Fruit fly (Drosophila melanogaster) whole organism, embryonic: ENCODE data around the gene CG13032.
A peak's percentile ranks its signal among the peaks of the same experiment; 100 is the strongest.

ENCODE experiments used
- Abd-B ChIP-seq: fragments of 200-800 bp; sonication (Bioruptor generic); optimal IDR thresholded peaks from 2 replicates; lab custom pipeline; 2018; ENCODE audit warnings: missing biosample characterization, mild to moderate bottlenecking, missing genetic modification characterization, moderate library complexity
- B-H1 ChIP-seq: fragments of 200-800 bp; sonication (Bioruptor generic); IDR thresholded peaks from 3 replicates; pipeline ENCODE4 v1.3.6; 2022; ENCODE audit warnings: missing biosample characterization, missing genetic modification characterization
- CG10147 ChIP-seq: fragments of 200-800 bp; sonication (Bioruptor generic); optimal IDR thresholded peaks from 2 replicates; lab custom pipeline; 2019; ENCODE audit warnings: missing biosample characterization, mild to moderate bottlenecking, missing genetic modification characterization, moderate library complexity
- CG10209 ChIP-seq: fragments of 200-800 bp; sonication (Bioruptor generic); optimal IDR thresholded peaks from 3 replicates; lab custom pipeline; 2017; ENCODE audit warnings: missing biosample characterization, mild to moderate bottlenecking, missing genetic modification characterization, missing genetic modification reagents
- CG10366 ChIP-seq: fragments of 200-800 bp; sonication (Bioruptor generic); IDR thresholded peaks from 2 replicates; pipeline ENCODE4 v1.3.6; 2022; ENCODE audit warnings: missing biosample characterization, missing genetic modification characterization
- CG11560 ChIP-seq: fragments of 200-800 bp; sonication (Bioruptor generic); IDR thresholded peaks from 3 replicates; pipeline ENCODE4 v1.3.6; 2022; ENCODE audit warnings: missing biosample characterization, missing genetic modification characterization
- CG12071 ChIP-seq: fragments of 200-800 bp; sonication (Bioruptor generic); optimal IDR thresholded peaks from 3 replicates; lab custom pipeline; 2018; ENCODE audit warnings: missing biosample characterization, mild to moderate bottlenecking, missing genetic modification characterization
- CG14050 ChIP-seq: fragments of 200-800 bp; sonication (Bioruptor generic); IDR thresholded peaks from 3 replicates; pipeline ENCODE4 v1.3.6; 2022; ENCODE audit warnings: missing biosample characterization, missing genetic modification characterization
- CG15696 ChIP-seq: fragments of 200-800 bp; sonication (Bioruptor generic); optimal IDR thresholded peaks from 2 replicates; lab custom pipeline; 2019; ENCODE audit warnings: missing biosample characterization, mild to moderate bottlenecking, missing genetic modification characterization, moderate library complexity
- CG17829 ChIP-seq: fragments of 200-800 bp; optimal IDR thresholded peaks from 2 replicates; lab custom pipeline; 2019; ENCODE audit warnings: missing biosample characterization, mild to moderate bottlenecking, missing genetic modification characterization, moderate library complexity
- CG1792 ChIP-seq: fragments of 200-800 bp; sonication (Bioruptor generic); optimal IDR thresholded peaks from 2 replicates; lab custom pipeline; 2016; ENCODE audit warnings: missing biosample characterization, missing genetic modification characterization
- CG2120 ChIP-seq: fragments of 200-800 bp; sonication (Bioruptor generic); optimal IDR thresholded peaks from 3 replicates; lab custom pipeline; 2016; ENCODE audit warnings: missing biosample characterization, missing genetic modification characterization
- CG4404 ChIP-seq: fragments of 200-800 bp; sonication (Bioruptor generic); IDR thresholded peaks from 2 replicates; pipeline ENCODE4 v1.3.6; 2022; ENCODE audit warnings: missing biosample characterization, missing genetic modification characterization
- CG6254 ChIP-seq: fragments of 200-800 bp; sonication (Bioruptor generic); optimal IDR thresholded peaks from 3 replicates; lab custom pipeline; 2017; ENCODE audit warnings: mild to moderate bottlenecking, missing biosample characterization, missing genetic modification reagents, missing genetic modification characterization
- CG6272 ChIP-seq: fragments of 200-800 bp; sonication (Bioruptor generic); IDR thresholded peaks from 2 replicates; pipeline ENCODE4 v1.3.6; 2022; ENCODE audit warnings: missing biosample characterization, missing genetic modification characterization
- CG6654 ChIP-seq: fragments of 200-800 bp; sonication (Bioruptor generic); optimal IDR thresholded peaks from 2 replicates; lab custom pipeline; 2017; ENCODE audit warnings: missing biosample characterization, mild to moderate bottlenecking, missing genetic modification characterization
- CG7745 ChIP-seq: fragments of 200-800 bp; sonication (Bioruptor generic); optimal IDR thresholded peaks from 2 replicates; lab custom pipeline; 2018; ENCODE audit warnings: missing biosample characterization, mild to moderate bottlenecking, missing genetic modification characterization, moderate library complexity
- CG7786 ChIP-seq: fragments of 200-800 bp; sonication (Bioruptor generic); optimal IDR thresholded peaks from 2 replicates; lab custom pipeline; 2016; ENCODE audit warnings: missing biosample characterization, missing genetic modification characterization
- Dbx ChIP-seq: fragments of 200-800 bp; sonication (Bioruptor generic); IDR thresholded peaks from 3 replicates; pipeline ENCODE4 v1.3.6; 2022; ENCODE audit warnings: missing biosample characterization, missing genetic modification characterization
- Dek ChIP-seq: fragments of 200-800 bp; sonication (Bioruptor generic); optimal IDR thresholded peaks from 3 replicates; lab custom pipeline; 2019; ENCODE audit warnings: missing biosample characterization, mild to moderate bottlenecking, missing genetic modification characterization, moderate library complexity
- Dp ChIP-seq: fragments of 200-800 bp; sonication (Bioruptor generic); optimal IDR thresholded peaks from 2 replicates; lab custom pipeline; 2018; ENCODE audit warnings: missing biosample characterization, mild to moderate bottlenecking, missing genetic modification characterization, moderate library complexity
- E2f2 ChIP-seq: fragments of 200-800 bp; sonication (Bioruptor generic); IDR thresholded peaks from 2 replicates; pipeline ENCODE4 v1.3.6; 2022; ENCODE audit warnings: missing biosample characterization, missing genetic modification characterization
- Ets97D ChIP-seq: fragments of 200-800 bp; sonication (Bioruptor generic); optimal IDR thresholded peaks from 3 replicates; lab custom pipeline; 2016; ENCODE audit warnings: missing biosample characterization, missing genetic modification characterization
- Fer3 ChIP-seq: fragments of 200-800 bp; sonication (Bioruptor generic); optimal IDR thresholded peaks from 2 replicates; lab custom pipeline; 2018; ENCODE audit warnings: missing biosample characterization, mild to moderate bottlenecking, missing genetic modification characterization, moderate library complexity
- Hand ChIP-seq: fragments of 200-800 bp; sonication (Bioruptor generic); optimal IDR thresholded peaks from 2 replicates; lab custom pipeline; 2017; ENCODE audit warnings: mild to moderate bottlenecking, missing biosample characterization, missing genetic modification reagents, missing genetic modification characterization
- Hmr ChIP-seq: fragments of 200-800 bp; sonication (Bioruptor generic); optimal IDR thresholded peaks from 3 replicates; lab custom pipeline; 2017; ENCODE audit warnings: mild to moderate bottlenecking, missing biosample characterization, missing genetic modification reagents, missing genetic modification characterization
- MESR4 ChIP-seq: fragments of 200-800 bp; sonication (Bioruptor generic); optimal IDR thresholded peaks from 2 replicates; lab custom pipeline; 2018; ENCODE audit warnings: missing biosample characterization, mild to moderate bottlenecking, missing genetic modification characterization, moderate library complexity
- Meics ChIP-seq: fragments of 200-800 bp; sonication (Bioruptor generic); optimal IDR thresholded peaks from 2 replicates; lab custom pipeline; 2017; ENCODE audit warnings: missing biosample characterization, mild to moderate bottlenecking, missing genetic modification characterization
- Mes4 ChIP-seq: fragments of 200-800 bp; sonication (Bioruptor generic); optimal IDR thresholded peaks from 2 replicates; lab custom pipeline; 2016; ENCODE audit warnings: missing biosample characterization, missing genetic modification characterization
- Optix ChIP-seq: fragments of 200-800 bp; sonication (Bioruptor generic); IDR thresholded peaks from 3 replicates; pipeline ENCODE4 v1.3.6; 2022; ENCODE audit warnings: missing biosample characterization, missing genetic modification characterization
- Ravus ChIP-seq: fragments of 200-800 bp; sonication (Bioruptor generic); IDR thresholded peaks from 2 replicates; pipeline ENCODE4 v1.3.6; 2022; ENCODE audit warnings: missing biosample characterization, missing genetic modification characterization
- Ssrp ChIP-seq: fragments of 200-800 bp; sonication (Bioruptor generic); optimal IDR thresholded peaks from 2 replicates; lab custom pipeline; 2018; ENCODE audit warnings: missing biosample characterization, mild to moderate bottlenecking, missing genetic modification characterization, moderate library complexity
- amos ChIP-seq: fragments of 200-800 bp; sonication (Bioruptor generic); IDR thresholded peaks from 2 replicates; pipeline ENCODE4 v1.3.6; 2022; ENCODE audit warnings: missing biosample characterization, missing genetic modification characterization; ENCODE audit not compliant: partially characterized antibody
- bigmax ChIP-seq: fragments of 200-800 bp; sonication (Bioruptor generic); optimal IDR thresholded peaks from 2 replicates; lab custom pipeline; 2018; ENCODE audit warnings: missing biosample characterization, mild to moderate bottlenecking, missing genetic modification characterization
- chinmo ChIP-seq: fragments of 200-800 bp; sonication (Bioruptor generic); IDR thresholded peaks from 4 replicates; pipeline ENCODE4 v1.3.6; 2022; ENCODE audit warnings: missing biosample characterization, missing genetic modification characterization; ENCODE audit not compliant: partially characterized antibody
- dysf ChIP-seq: fragments of 200-800 bp; sonication (Bioruptor generic); IDR thresholded peaks from 3 replicates; pipeline ENCODE4 v1.3.6; 2022; ENCODE audit warnings: missing biosample characterization, missing genetic modification characterization
- eyg ChIP-seq: fragments of 200-800 bp; sonication (Bioruptor generic); optimal IDR thresholded peaks from 3 replicates; lab custom pipeline; 2016; ENCODE audit warnings: missing biosample characterization, missing genetic modification characterization
- gfzf ChIP-seq: fragments of 200-800 bp; sonication (Bioruptor generic); optimal IDR thresholded peaks from 2 replicates; lab custom pipeline; 2016; ENCODE audit warnings: missing biosample characterization, mild to moderate bottlenecking, missing genetic modification characterization, moderate library complexity
- lov ChIP-seq, 2 experiments: fragments of 200-800 bp in 1 of 2; fragments of >200 bp in 1 of 2; sonication (Bioruptor generic) in 1 of 2; IDR thresholded peaks in 1 of 2; optimal IDR thresholded peaks in 1 of 2; 2 replicates in 1 of 2; 3 replicates in 1 of 2; pipeline versions ENCODE4 v1.3.6 to Lab custom; 2017 to 2022; ENCODE audit warnings: missing biosample characterization in 1 of 2, missing genetic modification characterization in 1 of 2
- nerfin-2 ChIP-seq: fragments of 200-800 bp; sonication (Bioruptor generic); IDR thresholded peaks from 2 replicates; pipeline ENCODE4 v1.3.6; 2022; ENCODE audit warnings: missing biosample characterization, missing genetic modification characterization; ENCODE audit not compliant: partially characterized antibody
- otp ChIP-seq: fragments of 200-800 bp; sonication (Bioruptor generic); IDR thresholded peaks from 3 replicates; pipeline ENCODE4, ENCODE4 v1.3.6; 2022; ENCODE audit warnings: missing biosample characterization, missing genetic modification characterization
- pan ChIP-seq, 4 experiments: fragments of >200 bp in 3 of 4; fragments of 200-800 bp in 1 of 4; sonication (Bioruptor generic) in 1 of 4; optimal IDR thresholded peaks in 3 of 4; IDR thresholded peaks in 1 of 4; 2 replicates each; pipeline versions ENCODE4 v1.3.6 to Lab custom; 2017 to 2022; ENCODE audit warnings: missing biosample characterization in 2 of 4, missing genetic modification characterization in 2 of 4, mixed read lengths in 1 of 4
- pum ChIP-seq: fragments of 200-800 bp; sonication (Bioruptor generic); optimal IDR thresholded peaks from 2 replicates; lab custom pipeline; 2016; ENCODE audit warnings: missing biosample characterization, missing genetic modification characterization
- pzg ChIP-seq: fragments of 200-800 bp; sonication (Bioruptor generic); optimal IDR thresholded peaks from 3 replicates; lab custom pipeline; 2018; ENCODE audit warnings: missing biosample characterization, mild to moderate bottlenecking, missing genetic modification characterization, moderate library complexity
- sens-2 ChIP-seq: fragments of 200-800 bp; sonication (Bioruptor generic); IDR thresholded peaks from 2 replicates; pipeline ENCODE4 v1.3.6; 2022; ENCODE audit warnings: missing biosample characterization, missing genetic modification characterization
- tup ChIP-seq: fragments of 200-800 bp; sonication (Bioruptor generic); optimal IDR thresholded peaks from 2 replicates; lab custom pipeline; 2016; ENCODE audit warnings: missing biosample characterization, mild to moderate bottlenecking, missing genetic modification characterization, moderate library complexity
- vvl ChIP-seq: fragments of 200-800 bp; sonication (Bioruptor generic); IDR thresholded peaks from 2 replicates; pipeline ENCODE4 v1.3.6; 2022; ENCODE audit warnings: missing biosample characterization, missing genetic modification characterization

CG13032 gene

DNA sequence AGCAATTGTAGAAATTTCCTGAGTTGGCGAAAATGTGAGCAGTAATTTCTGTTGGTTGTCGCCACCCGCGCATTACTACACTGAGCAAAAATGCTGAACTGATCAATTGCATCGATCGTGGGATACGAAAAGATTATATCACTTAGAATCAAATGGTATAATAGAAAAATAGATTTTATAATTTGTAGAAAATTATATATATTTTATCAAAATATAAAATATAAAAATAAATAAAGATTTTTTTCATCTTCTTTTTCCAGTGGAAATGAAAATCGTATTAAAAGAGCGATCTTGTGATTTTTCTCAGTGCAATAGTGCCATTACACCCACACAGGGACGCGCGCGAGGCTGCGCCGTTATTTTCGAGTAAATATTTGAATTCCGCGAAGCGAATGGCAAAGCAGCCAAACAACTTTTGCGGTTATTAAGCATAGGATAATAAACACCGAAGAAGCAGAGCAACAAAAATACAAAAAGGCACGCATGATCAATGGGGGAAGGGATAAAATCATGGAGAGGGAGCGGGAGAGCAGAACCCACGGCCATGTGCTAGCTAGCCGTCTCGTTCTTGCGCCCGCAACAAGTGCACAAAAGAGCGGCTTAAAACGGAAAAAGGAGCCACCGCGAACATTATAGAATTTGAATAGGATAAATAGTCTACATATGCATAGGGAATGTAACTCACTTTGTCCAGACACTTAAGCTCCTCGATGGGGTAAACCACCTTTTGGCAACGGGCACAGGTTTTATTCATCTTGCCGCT, 36.7 kb downstream of the CG13032 start (continued):
- TF ChIP-seq CG1792 (GFP tag; lab: Kevin White, UChicago): no peak
- no peak for TF ChIP-seq CG7745
- no peak for TF ChIP-seq otp (GFP tag; lab: Robert Waterston, UW)
- no peak for TF ChIP-seq CG6654
- TF ChIP-seq Ets97D (GFP tag; lab: Kevin White, UChicago): no peak
- TF ChIP-seq CG17829: peak; percentile 38
- TF ChIP-seq pum (GFP tag; lab: Kevin White, UChicago): no peak
- TF ChIP-seq CG6254: no peak
- no peak for TF ChIP-seq Fer3 (tag; lab: Kevin White, UChicago)
- peak; percentile 6 for TF ChIP-seq Ssrp (tag; lab: Kevin White, UChicago)
- TF ChIP-seq CG14050 (GFP tag; lab: Robert Waterston, UW): no peak
- no peak; the same call in 2 of the 3 replicates for TF ChIP-seq B-H1 (GFP tag; lab: Robert Waterston, UW)
- TF ChIP-seq dysf (GFP tag; lab: Robert Waterston, UW): no peak; the same call in 1 of the 3 replicates
- peak; percentile 32 for TF ChIP-seq CG10209 (GFP tag; lab: Kevin White, UChicago)
- no peak for TF ChIP-seq CG10366 (GFP tag; lab: Robert Waterston, UW)
- no peak for TF ChIP-seq lov (optimal IDR thresholded peaks at IDR 0.05; lab: Kevin White, UChicago)
- no peak for TF ChIP-seq lov (GFP tag; IDR thresholded peaks at IDR 0.05; lab: Robert Waterston, UW)
- TF ChIP-seq CG11560 (tag; lab: Robert Waterston, UW): no peak
- peak; percentile 60 for TF ChIP-seq Hmr (GFP tag; lab: Kevin White, UChicago)
- no peak for TF ChIP-seq CG6272 (GFP tag; lab: Robert Waterston, UW)
- TF ChIP-seq Dbx (GFP tag; lab: Robert Waterston, UW): peak; percentile 75; the same call in 2 of the 3 replicates
- TF ChIP-seq MESR4 (GFP tag; lab: Kevin White, UChicago): no peak
- TF ChIP-seq tup: no peak
- TF ChIP-seq E2f2 (GFP tag; lab: Robert Waterston, UW): peak; percentile 28; the same call in 1 of the 2 replicates
- TF ChIP-seq Dek: peak; percentile 25
- TF ChIP-seq pan (optimal IDR thresholded peaks at IDR 0.05; lab: Kevin White, UChicago): no peak
- peak in 1 of 2 experiments; percentile 28 for TF ChIP-seq pan (GFP tag; optimal IDR thresholded peaks at IDR 0.05 in 1 of 2, IDR thresholded peaks at IDR 0.05 in 1 of 2)
- no peak for TF ChIP-seq Dp
- TF ChIP-seq eyg (GFP tag; lab: Kevin White, UChicago): no peak
- no peak for TF ChIP-seq Hand
- TF ChIP-seq CG4404 (GFP tag; lab: Robert Waterston, UW): peak; percentile 43; the same call in 1 of the 2 replicates
- peak; percentile 55 for TF ChIP-seq CG15696 (tag; lab: Kevin White, UChicago)
- no peak for TF ChIP-seq CG12071
- no peak for TF ChIP-seq Ravus (GFP tag; lab: Robert Waterston, UW)
- peak; percentile 46 for TF ChIP-seq CG10147 (GFP tag; lab: Kevin White, UChicago)
- peak; percentile 59 for TF ChIP-seq Abd-B (GFP tag; lab: Kevin White, UChicago)
- TF ChIP-seq bigmax (GFP tag; lab: Kevin White, UChicago): no peak
- no peak for TF ChIP-seq nerfin-2 (GFP tag; lab: Robert Waterston, UW)
- TF ChIP-seq pzg (GFP tag; lab: Kevin White, UChicago): no peak
- TF ChIP-seq CG7786: no peak
- no peak for TF ChIP-seq Mes4 (GFP tag; lab: Kevin White, UChicago)
- TF ChIP-seq chinmo: 0 out of 4 replicates have a peak, but pooled peaks have one; percentile 46
- TF ChIP-seq vvl (GFP tag; lab: Robert Waterston, UW): peak; percentile 35; the same call in 1 of the 2 replicates
- peak; percentile 21; the same call in 1 of the 3 replicates for TF ChIP-seq Optix (GFP tag; lab: Robert Waterston, UW)
- no peak for TF ChIP-seq amos
- no peak for TF ChIP-seq sens-2 (GFP tag; lab: Robert Waterston, UW)
- TF ChIP-seq CG2120 (GFP tag; lab: Kevin White, UChicago): no peak
- peak; percentile 18 for TF ChIP-seq Meics (GFP tag; lab: Kevin White, UChicago)
- no peak for TF ChIP-seq gfzf (GFP tag; lab: Kevin White, UChicago)
